Worm (Caenorhabditis elegans) whole organism, L4 larva: Measurements from ENCODE around the gene Y54G11A.1.

Experiments
- F37D6.2 ChIP-seq: sonication (generic microtip); optimal IDR thresholded peaks from 2 replicates; lab custom pipeline; 2016; ENCODE audit warnings: mild to moderate bottlenecking, missing genetic modification characterization, missing compliant biosample characterization
- Y105C5A.15 ChIP-seq: fragments of 200-800 bp; sonication (Bioruptor generic); IDR thresholded peaks from 2 replicates; pipeline ENCODE4 v1.3.6; 2022; ENCODE audit warnings: missing genetic modification characterization, missing compliant biosample characterization
- ZK337.2 ChIP-seq: fragments of 200-800 bp; sonication (Bioruptor generic); IDR thresholded peaks from 2 replicates; pipeline ENCODE4 v1.3.6; 2022; ENCODE audit warnings: missing genetic modification reagents, missing genetic modification characterization, missing compliant biosample characterization
- cey-2 ChIP-seq: sonication (generic microtip); optimal IDR thresholded peaks from 3 replicates; lab custom pipeline; 2017; ENCODE audit warnings: missing genetic modification characterization, mild to moderate bottlenecking, missing compliant biosample characterization, antibody characterized with exemption, borderline replicate concordance; ENCODE audit not compliant: insufficient read depth
- dmd-6 ChIP-seq: fragments of 200-800 bp; sonication (Bioruptor generic); IDR thresholded peaks from 2 replicates; pipeline ENCODE4 v1.3.6; 2022; ENCODE audit warnings: missing genetic modification reagents, missing genetic modification characterization, missing compliant biosample characterization
- dmd-8 ChIP-seq: fragments of 200-800 bp; sonication (Bioruptor generic); IDR thresholded peaks from 2 replicates; pipeline ENCODE4 v1.3.6; 2022; ENCODE audit warnings: missing genetic modification characterization, missing compliant biosample characterization
- dmd-9 ChIP-seq: fragments of 200-800 bp; sonication (Bioruptor generic); IDR thresholded peaks from 2 replicates; pipeline ENCODE4 v1.3.6; 2022; ENCODE audit warnings: missing genetic modification reagents, missing genetic modification characterization, missing compliant biosample characterization
- fkh-10 ChIP-seq: fragments of 150-350 bp; optimal IDR thresholded peaks from 2 replicates; lab custom pipeline; 2014; ENCODE audit warnings: missing biosample characterization, missing genetic modification reagents, missing genetic modification characterization
- gei-8 ChIP-seq: fragments of 200-800 bp; sonication (Bioruptor generic); optimal IDR thresholded peaks from 2 replicates; lab custom pipeline; 2018; ENCODE audit warnings: mild to moderate bottlenecking, missing genetic modification characterization, missing compliant biosample characterization
- mdt-29 ChIP-seq: fragments of 200-800 bp; sonication (Bioruptor generic); IDR thresholded peaks from 2 replicates; pipeline ENCODE4 v1.3.6; 2022; ENCODE audit warnings: missing genetic modification reagents, missing genetic modification characterization, missing compliant biosample characterization
- mep-1 ChIP-seq: fragments of 150-350 bp; sonication (generic microtip); optimal IDR thresholded peaks from 3 replicates; lab custom pipeline; 2014; ENCODE audit warnings: missing biosample characterization, missing genetic modification characterization
- nhr-111 ChIP-seq: fragments of 200-800 bp; sonication (Bioruptor generic); optimal IDR thresholded peaks from 2 replicates; lab custom pipeline; 2018; ENCODE audit warnings: mild to moderate bottlenecking, missing genetic modification characterization, missing compliant biosample characterization
- set-16 ChIP-seq: fragments of 200-800 bp; sonication (Bioruptor generic); IDR thresholded peaks from 2 replicates; pipeline ENCODE4 v1.3.6; 2022; ENCODE audit warnings: missing genetic modification reagents, missing genetic modification characterization, missing compliant biosample characterization
- unc-130 ChIP-seq: sonication (generic microtip); optimal IDR thresholded peaks from 2 replicates; lab custom pipeline; 2016; ENCODE audit warnings: missing genetic modification reagents, missing genetic modification characterization, missing compliant biosample characterization
- unc-62 ChIP-seq, 3 experiments: fragments of 150-350 bp in 1 of 3; sonication (generic microtip); optimal IDR thresholded peaks in 2 of 3; peaks in 1 of 3; 1 replicate in 1 of 3; 2 replicates in 2 of 3; lab custom pipeline; 2014 to 2017; ENCODE audit warnings: missing biosample characterization in 3 of 3, missing genetic modification characterization in 3 of 3, missing genetic modification reagents in 3 of 3, missing genotype in 1 of 3

The Y54G11A.1 gene

DNA sequence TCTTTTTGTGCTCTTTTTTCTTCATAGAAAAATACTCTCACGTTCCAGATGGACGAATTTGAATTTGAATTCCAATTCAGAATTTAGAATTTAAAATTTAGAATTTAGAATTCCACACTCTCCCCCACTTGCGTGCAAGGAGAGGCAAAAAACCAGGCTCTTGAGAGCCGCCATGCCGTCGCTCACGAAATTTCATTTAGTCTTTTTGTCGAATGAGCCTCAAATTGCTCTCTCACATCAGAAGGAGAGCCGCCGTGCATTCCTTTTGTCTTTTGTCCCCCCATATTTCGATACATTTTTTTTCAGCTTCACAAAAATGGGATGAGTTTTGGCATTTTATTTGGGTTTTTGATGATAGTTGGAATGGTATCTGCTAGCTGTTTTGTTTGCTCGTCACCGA is 57.9 kb downstream of the Y54G11A.1 start, which contains the start of gene hot-7:
Gene hot-7 (plus strand): TSS at position 301 of the 400 bp plus-strand sequence.
- TF ChIP-seq dmd-6 (GFP tag; lab: Robert Waterston, UW) (no peak), nhr-111 (GFP tag; lab: Kevin White, UChicago) (no peak), cey-2 (tag; lab: Kevin White, UChicago) (no peak), mep-1 (no peak), ZK337.2 (no peak), F37D6.2 (tag; lab: Kevin White, UChicago) (no peak), mdt-29 (GFP tag; lab: Robert Waterston, UW) (no peak), gei-8 (GFP tag; lab: Kevin White, UChicago) (no peak), dmd-9 (GFP tag; lab: Robert Waterston, UW) (no peak), unc-62 (GFP tag; optimal IDR thresholded peaks at IDR 0.05 in 1 of 2; lab: Kevin White, UChicago) (no peak), unc-62 (tag; optimal IDR thresholded peaks at IDR 0.05; lab: Kevin White, UChicago) (no peak), set-16 (no peak), dmd-8 (GFP tag; lab: Robert Waterston, UW) (no peak), Y105C5A.15 (no peak), unc-130 (GFP tag; lab: Kevin White, UChicago) (no peak), fkh-10 (GFP tag; lab: Kevin White, UChicago) (no peak)
- TF ChIP-seq, all 104 proteins: peak for 0
